Worm (Caenorhabditis elegans): Measurements from ENCODE around the gene pals-16.

ce11 chrIII:1395355-1395754 is 4.4 kb upstream of the pals-16 start:
- TF ChIP-seq mls-2 (tag; optimal IDR thresholded peaks at IDR 0.05) (no peak), unc-62 (GFP tag; optimal IDR thresholded peaks at IDR 0.05) (no peak), ces-1 (GFP tag; optimal IDR thresholded peaks at IDR 0.05) (no peak), ceh-43 (GFP tag; optimal IDR thresholded peaks at IDR 0.05) (no peak), ceh-39 (tag; optimal IDR thresholded peaks at IDR 0.05) (no peak), cnd-1 (tag; optimal IDR thresholded peaks at IDR 0.05) (no peak)

Data from whole organism, mixed stage, embryonic.